Fruit fly (Drosophila melanogaster) whole organism, larva: ENCODE results near the gene CG34165.
"Not testable (repeated sequence)": the region's sequence is repeated elsewhere in the genome, so short reads cannot be mapped to it uniquely, and the experiment has no call there.

Experiments used
- noc ChIP-seq: fragments of 200-800 bp; sonication (Bioruptor generic); optimal IDR thresholded peaks from 3 replicates; lab custom pipeline; 2019; ENCODE audit warnings: missing biosample characterization, mild to moderate bottlenecking, missing genetic modification characterization, moderate library complexity

The CG34165 gene

DNA sequence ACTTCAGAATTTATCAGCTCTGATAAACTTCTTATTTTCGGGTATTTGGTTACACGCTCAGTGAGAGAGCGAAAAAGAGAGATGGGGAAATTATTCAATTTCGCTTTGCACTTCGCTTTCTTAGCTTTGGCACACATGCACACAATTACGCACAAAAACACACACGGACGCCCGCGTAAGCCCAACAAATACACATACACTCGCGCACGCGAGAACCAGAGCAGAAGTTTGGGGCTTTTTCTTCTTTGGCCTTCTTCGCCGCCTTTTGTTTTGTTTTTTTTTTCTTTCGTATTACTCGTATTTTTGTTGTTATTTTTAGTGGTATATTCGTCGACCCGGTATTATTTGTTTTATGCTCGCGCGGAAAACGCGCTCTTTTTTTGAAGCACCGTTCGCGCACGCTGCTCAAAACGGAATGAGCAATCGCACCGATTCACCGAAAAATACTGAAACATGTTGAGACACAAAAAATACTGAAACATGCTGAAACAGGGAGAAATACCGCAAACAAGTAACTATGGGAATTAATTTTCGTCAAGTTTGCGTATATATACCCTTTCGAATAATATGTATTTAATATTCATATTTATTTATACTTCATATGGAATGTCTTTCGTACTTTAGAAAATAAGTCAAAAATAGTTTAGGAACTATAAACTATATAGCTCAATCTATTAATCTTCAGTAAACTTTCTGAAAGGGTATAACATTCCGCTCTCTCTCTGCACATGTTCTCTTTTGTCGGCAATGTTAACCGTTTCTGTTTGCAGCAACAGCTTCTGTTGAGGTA is 24.4 kb upstream of the CG34165 start, which contains the start of gene osp:
Gene osp (minus strand): TSS at position 419 of the 790 bp plus-strand sequence.
- peak; percentile 84 for TF ChIP-seq noc

DNA sequence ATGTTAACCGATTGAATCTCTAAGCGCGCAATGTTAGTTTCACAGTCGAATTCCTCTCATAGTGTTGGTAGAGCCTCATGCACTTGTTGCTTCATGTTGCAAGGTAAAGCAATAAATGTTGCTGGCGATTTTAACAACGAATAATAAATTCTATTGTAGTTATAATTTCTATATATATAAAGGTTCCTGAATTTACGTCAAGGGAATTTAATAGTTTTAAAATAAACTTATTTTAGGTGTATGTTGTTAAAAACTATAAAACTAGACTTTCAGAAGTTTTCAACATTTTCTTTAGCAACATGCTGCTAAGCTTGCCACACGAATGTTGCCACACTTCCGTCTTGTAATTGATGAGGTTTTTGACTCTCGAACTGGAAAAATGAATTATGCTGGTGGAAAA is 23.3 kb upstream of the CG34165 start:
- TF ChIP-seq noc: no peak

DNA sequence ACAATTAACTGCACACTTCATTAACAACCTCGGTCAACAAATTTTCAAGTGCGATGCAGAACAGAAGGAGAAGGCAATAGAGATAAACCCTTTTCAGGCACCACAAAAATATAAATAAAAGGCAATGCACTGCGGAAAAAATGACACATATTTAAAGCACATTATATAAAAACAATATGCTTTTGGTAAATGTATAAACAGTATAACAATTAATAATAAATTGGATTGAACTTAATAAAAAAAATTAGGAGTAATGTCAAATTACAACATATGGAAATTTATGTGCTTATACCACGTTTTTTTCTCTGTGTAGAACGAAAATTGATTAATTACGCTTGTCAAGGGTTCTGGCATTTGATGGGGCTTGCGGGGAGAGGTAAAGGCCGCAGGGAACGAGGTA is 22.8 kb upstream of the CG34165 start:
- TF ChIP-seq noc: no peak

DNA sequence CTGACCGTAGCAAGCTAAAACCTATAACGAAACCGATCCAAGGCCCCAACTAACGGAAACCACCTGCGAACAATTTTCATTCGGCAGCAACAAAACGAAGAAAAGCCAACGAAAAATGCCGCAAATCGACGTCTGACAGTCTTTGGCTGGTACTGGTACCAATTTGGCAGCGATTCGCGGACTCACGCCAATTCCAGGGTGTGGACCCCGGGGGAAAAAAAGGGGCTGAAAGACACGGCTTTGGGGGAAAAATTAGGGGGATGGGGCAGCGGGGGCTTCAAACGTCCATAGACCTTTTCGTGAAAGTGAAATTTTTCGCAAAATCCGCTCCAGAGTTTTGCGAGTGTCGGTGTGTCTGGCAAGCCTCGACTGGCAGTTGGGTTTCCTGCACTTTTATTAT is 19.9 kb upstream of the CG34165 start:
- TF ChIP-seq noc: no peak

DNA sequence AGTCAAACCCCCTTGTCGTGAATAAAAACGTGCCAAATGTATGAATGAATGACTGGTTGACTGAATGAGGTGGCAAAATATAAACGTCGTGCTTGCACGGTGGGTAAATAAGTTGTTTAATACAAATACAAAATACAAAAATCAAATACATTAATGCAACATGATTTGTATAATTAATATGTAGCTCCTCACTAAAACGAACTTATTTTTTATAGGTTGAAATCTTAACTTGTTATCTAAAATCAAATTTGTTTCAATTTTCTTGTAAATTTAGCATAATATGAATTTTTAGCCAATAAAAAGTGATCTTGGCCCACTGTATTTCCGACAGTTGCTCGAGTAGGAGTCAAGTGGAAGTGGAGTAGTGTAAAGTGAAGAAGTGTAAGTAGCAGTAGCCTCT is 15.6 kb upstream of the CG34165 start:
- TF ChIP-seq noc: peak; percentile 15

DNA sequence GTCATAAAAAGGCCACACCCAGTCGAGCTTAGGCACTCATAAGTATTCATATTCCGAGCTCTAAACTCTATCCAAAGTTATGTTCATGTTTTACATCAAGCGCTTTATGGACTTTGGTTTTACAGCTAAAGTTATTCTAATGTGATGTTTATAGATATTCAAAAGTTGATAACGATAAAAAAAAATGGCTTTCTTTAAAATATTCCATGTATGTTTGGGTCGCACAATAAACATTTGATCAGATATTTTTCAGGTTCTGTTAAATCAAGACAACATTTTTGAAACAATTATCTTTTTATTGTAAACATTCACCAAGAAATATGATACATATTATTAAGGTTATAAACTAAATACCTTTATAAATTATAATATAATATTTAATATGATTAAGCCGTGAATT is 14.6 kb upstream of the CG34165 start:
- TF ChIP-seq noc: no peak

DNA sequence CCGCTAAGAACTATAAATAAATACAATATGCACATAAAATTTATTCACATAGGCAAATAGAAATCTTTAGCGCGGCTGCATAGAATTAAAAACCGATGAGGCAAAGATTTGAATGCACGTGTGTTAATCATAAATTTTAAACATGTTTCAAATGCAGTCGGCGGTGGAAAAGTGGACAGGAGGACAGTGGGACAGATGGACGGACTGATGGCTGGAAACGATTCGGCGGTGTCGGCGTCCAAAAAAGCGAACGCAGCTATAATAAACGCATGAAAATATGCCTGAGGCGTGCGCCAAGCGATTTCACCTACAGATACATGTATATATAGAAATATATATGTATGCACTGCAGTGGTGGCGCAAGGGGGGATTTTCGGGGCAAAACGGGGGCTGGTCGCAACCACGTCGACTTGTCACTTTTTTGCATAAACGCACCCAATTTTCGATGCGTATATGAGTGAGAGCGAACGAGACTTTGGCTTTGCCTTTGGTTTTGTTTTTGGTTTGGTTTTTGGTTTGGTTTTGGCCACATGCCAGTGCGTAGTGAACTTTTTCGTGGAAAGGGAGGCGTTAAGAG is 14.0 kb upstream of the CG34165 start:
- TF ChIP-seq noc: no peak

DNA sequence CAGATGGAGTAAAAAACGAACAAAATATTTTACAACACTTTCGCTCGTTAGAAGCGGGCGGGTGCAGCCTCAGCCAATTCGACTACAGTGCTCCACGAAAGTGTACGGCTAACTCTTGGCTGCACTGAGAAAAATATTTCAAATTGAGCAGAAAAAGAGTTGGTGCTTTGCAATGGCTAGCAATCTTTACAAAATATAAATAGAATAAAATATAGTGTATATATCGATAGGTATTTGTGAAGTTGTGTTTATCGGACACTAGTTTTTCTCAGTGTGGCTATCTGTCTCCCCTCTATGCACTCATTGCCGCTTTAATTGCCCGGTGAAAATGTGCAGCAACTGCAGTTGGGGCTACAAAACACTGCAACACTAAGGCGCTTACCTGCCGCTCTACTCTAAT is 12.1 kb upstream of the CG34165 start:
- no peak for TF ChIP-seq noc

DNA sequence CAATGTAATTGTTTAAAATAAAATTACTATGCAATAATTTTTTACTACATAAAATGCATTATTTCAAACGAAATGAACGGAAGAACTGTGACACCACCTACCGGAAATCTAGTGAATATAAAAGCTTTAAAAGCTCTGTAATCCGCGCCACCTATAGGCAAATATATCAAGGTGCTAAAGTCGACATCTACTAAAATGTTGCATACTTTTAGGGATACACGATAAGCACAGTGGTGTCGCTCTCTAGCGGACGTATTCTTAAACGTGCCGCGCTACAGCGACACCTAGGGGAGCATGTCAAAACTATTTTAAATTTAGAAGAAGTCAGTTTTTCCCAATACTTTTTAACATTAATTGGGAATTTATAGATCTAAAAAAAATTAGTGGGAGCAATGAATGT is 7.4 kb upstream of the CG34165 start:
- TF ChIP-seq noc: no peak

DNA sequence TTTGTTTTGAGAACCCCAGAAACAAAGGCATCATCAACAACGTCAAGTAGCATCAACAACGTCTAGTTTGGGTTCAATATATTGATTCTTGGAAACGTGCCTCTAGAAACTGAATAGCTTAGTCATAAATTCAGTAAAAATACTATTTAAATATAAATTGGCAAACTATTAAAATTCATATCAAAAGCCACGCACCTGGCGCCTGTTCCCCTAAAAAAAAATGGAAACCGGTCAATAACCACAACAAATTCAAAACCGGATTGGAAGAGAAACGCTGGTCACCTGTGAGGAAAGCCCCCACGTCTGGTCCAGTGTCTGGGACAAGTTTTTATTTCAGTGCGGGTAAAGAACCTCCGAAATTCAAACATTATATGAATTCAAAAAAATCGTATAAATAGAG is 1.3 kb upstream of the CG34165 start, which contains the start of gene CG15282:
Gene CG15282 (plus strand): TSS at position 227 of the 400 bp plus-strand sequence.
- TF ChIP-seq noc: no peak

DNA sequence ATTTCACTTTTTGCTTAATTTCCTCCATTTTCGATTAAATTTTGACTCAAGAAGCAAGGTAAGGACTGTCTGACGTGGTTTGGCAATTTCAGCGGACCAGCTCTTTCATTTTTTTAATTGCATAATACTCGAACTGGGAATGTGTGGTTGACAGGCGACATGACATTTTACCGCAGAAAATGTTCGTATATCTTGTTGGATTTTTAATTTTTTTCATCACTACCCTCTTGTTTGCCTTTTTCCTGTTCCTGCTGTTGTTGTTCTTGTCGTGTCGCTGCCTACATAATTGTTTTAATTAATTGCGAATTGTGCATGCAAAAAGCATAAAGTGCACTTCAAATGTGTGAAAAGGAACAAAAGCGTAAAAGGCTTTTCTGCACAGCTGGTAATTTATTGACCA is 16.5 kb downstream of the CG34165 start, which contains the start of gene CG42685:
Gene CG42685 (minus strand): TSS at position 101 of the 400 bp plus-strand sequence.
- no peak for TF ChIP-seq noc

DNA sequence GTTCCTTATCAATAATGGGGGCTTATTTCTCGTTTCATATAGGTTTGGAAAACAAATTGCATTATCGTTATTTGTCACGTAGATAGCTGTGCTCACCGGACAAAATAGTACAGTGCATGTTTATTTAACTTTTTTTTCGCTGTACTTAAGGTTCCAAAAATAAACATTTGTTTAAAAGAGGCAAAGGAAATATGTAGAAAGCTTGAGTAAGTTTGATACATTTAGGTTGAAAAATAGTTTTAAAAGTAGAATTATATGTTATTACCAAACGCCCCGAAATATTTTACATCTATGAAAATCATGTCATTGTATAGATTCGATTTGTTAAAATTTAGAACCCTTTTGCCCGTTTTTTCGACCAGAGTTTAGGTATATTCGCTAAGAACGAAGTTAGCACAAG is 22.0 kb downstream of the CG34165 start, which contains the start of gene CG31835:
Gene CG31835 (plus strand): TSS at position 301 of the 400 bp plus-strand sequence.
- TF ChIP-seq noc: not testable (repeated sequence)

DNA sequence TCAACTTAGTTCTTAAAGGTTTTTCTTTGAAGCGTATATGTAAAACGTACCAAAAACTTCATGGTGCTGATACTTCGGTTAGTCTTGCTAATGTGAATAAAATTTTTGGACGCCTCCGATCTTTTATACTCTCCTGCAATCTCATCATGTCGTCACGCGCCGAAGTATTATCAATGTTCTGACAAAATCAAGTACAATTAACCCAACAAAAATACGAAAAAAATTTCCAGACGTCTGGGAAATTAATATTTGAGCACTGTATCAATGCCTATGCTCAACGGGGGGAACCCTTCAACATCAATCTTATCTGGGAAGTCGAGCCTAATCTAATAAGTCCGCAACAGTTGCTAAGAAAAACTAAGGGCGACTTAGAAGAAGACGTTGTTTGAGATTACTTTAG is 24.1 kb downstream of the CG34165 start, which contains the start of gene CG31775:
Gene CG31775 (minus strand): TSS at position 101 of the 400 bp plus-strand sequence.
- TF ChIP-seq noc: not testable (repeated sequence)

DNA sequence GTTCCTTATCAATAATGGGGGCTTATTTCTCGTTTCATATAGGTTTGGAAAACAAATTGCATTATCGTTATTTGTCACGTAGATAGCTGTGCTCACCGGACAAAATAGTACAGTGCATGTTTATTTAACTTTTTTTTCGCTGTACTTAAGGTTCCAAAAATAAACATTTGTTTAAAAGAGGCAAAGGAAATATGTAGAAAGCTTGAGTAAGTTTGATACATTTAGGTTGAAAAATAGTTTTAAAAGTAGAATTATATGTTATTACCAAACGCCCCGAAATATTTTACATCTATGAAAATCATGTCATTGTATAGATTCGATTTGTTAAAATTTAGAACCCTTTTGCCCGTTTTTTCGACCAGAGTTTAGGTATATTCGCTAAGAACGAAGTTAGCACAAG is 26.1 kb downstream of the CG34165 start, which contains the start of gene CG42585:
Gene CG42585 (plus strand): TSS at position 301 of the 400 bp plus-strand sequence.
- TF ChIP-seq noc: not testable (repeated sequence)

DNA sequence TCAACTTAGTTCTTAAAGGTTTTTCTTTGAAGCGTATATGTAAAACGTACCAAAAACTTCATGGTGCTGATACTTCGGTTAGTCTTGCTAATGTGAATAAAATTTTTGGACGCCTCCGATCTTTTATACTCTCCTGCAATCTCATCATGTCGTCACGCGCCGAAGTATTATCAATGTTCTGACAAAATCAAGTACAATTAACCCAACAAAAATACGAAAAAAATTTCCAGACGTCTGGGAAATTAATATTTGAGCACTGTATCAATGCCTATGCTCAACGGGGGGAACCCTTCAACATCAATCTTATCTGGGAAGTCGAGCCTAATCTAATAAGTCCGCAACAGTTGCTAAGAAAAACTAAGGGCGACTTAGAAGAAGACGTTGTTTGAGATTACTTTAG is 28.2 kb downstream of the CG34165 start, which contains the start of gene CG42586:
Gene CG42586 (minus strand): TSS at position 101 of the 400 bp plus-strand sequence.
- not testable (repeated sequence) for TF ChIP-seq noc

DNA sequence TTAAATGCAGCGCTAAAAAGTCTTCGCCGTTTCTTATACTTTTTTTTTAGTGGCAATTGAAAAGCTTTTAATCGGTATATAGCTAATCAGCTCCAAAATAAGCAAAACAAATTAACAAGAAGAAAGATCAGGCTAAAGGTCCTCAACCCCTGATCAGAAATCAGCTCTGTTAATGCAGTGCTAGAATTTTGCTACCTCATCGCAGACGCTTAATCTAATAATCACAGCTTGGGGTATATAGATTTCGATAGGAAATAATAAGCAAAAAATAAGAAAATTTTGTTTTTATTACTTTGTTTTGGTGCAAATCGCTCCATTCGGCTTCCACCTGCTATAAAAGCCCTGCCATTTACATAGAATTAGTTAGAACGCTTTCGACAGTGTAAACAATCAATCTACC is 29.3 kb downstream of the CG34165 start, which contains the start of gene CG34166:
Gene CG34166 (plus strand): TSS at position 301 of the 400 bp plus-strand sequence.
- not testable (repeated sequence) for TF ChIP-seq noc

DNA sequence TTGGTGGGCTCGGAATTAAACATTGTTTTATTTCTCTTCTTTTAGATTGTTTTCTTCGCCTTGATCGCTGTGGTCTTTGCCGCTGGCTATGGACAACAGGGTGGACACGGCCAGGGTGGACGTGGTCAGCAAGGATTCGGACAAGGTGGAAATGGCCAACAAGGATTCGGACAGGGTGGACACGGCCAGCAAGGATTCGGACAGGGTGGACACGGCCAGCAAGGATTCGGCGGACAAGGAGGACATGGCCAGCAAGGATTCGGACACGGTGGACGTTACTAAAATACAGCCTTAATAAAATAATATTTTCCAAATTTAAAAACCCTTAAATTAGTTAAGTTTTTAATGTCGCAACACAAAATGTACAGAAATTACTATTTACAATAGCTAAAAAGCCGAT is 29.8 kb downstream of the CG34165 start:
- no peak for TF ChIP-seq noc
